Worm (Caenorhabditis elegans) whole organism, young adult: Measurements from ENCODE around the gene srg-20.
A peak's percentile ranks its signal among the peaks of the same experiment; 100 is the strongest.
"Not testable (repeated sequence)": the region's sequence is repeated elsewhere in the genome, so short reads cannot be mapped to it uniquely, and the experiment has no call there.

Experiments used
- D2030.7 ChIP-seq: fragments of 200-800 bp; sonication (Bioruptor generic); IDR thresholded peaks from 2 replicates; pipeline ENCODE4 v1.3.6; 2022; ENCODE audit warnings: missing genetic modification reagents, missing genetic modification characterization, missing compliant biosample characterization
- F33H1.4 ChIP-seq: fragments of 200-800 bp; sonication (Bioruptor generic); IDR thresholded peaks from 2 replicates; pipeline ENCODE4 v1.3.6; 2022; ENCODE audit warnings: missing genetic modification reagents, missing genetic modification characterization, missing compliant biosample characterization
- F37B4.10 ChIP-seq: fragments of 200-800 bp; sonication (Bioruptor generic); IDR thresholded peaks from 2 replicates; pipeline ENCODE4 v1.3.6; 2022; ENCODE audit warnings: missing genetic modification characterization, missing compliant biosample characterization
- T26A5.8 ChIP-seq: sonication (generic microtip); optimal IDR thresholded peaks from 2 replicates; lab custom pipeline; 2016; ENCODE audit warnings: missing genetic modification characterization, missing compliant biosample characterization
- Y53F4B.3 ChIP-seq: fragments of 200-800 bp; sonication (Bioruptor generic); IDR thresholded peaks from 2 replicates; pipeline ENCODE4 v1.3.6; 2022; ENCODE audit warnings: missing genetic modification reagents, missing genetic modification characterization, missing compliant biosample characterization
- Y95B8A.8 ChIP-seq: fragments of 200-800 bp; sonication (Bioruptor generic); IDR thresholded peaks from 2 replicates; pipeline ENCODE4 v1.3.6; 2022; ENCODE audit warnings: missing genetic modification reagents, missing genetic modification characterization, missing compliant biosample characterization
- aptf-2 ChIP-seq: fragments of 200-800 bp; sonication (Bioruptor generic); conservative IDR thresholded peaks from 2 replicates; pipeline ENCODE4 v1.3.6; 2022; ENCODE audit warnings: missing genetic modification reagents, missing genetic modification characterization, missing compliant biosample characterization
- attf-3 ChIP-seq: fragments of 200-800 bp; sonication (Bioruptor generic); conservative IDR thresholded peaks from 2 replicates; pipeline ENCODE4 v1.3.6; 2022; ENCODE audit warnings: missing genetic modification reagents, missing genetic modification characterization, missing compliant biosample characterization
- bed-1 ChIP-seq: fragments of 200-800 bp; sonication (Bioruptor generic); IDR thresholded peaks from 2 replicates; pipeline ENCODE4 v1.3.6; 2022; ENCODE audit warnings: missing genetic modification reagents, missing genetic modification characterization, missing compliant biosample characterization
- ceh-100 ChIP-seq: fragments of 200-800 bp; sonication (Bioruptor generic); IDR thresholded peaks from 2 replicates; pipeline ENCODE4 v1.3.6; 2022; ENCODE audit warnings: missing genetic modification reagents, missing genetic modification characterization, missing compliant biosample characterization
- ceh-91 ChIP-seq: fragments of 200-800 bp; sonication (Bioruptor generic); IDR thresholded peaks from 2 replicates; pipeline ENCODE4 v1.3.6; 2022; ENCODE audit warnings: missing genetic modification reagents, missing genetic modification characterization, missing compliant biosample characterization
- dox-1 ChIP-seq: fragments of 200-800 bp; sonication (Bioruptor generic); IDR thresholded peaks from 2 replicates; pipeline ENCODE4 v1.3.6; 2022; ENCODE audit warnings: missing genetic modification reagents, missing genetic modification characterization, missing compliant biosample characterization
- dpff-1 ChIP-seq: sonication (generic microtip); optimal IDR thresholded peaks from 2 replicates; lab custom pipeline; 2017; ENCODE audit warnings: mild to moderate bottlenecking, missing genetic modification characterization, missing compliant biosample characterization
- ekl-4 ChIP-seq: fragments of 200-800 bp; sonication (Bioruptor generic); IDR thresholded peaks from 2 replicates; pipeline ENCODE4 v1.3.6; 2022; ENCODE audit warnings: missing genetic modification reagents, missing genetic modification characterization, missing compliant biosample characterization
- hmg-1.2 ChIP-seq: fragments of 200-800 bp; sonication (Bioruptor generic); IDR thresholded peaks from 2 replicates; pipeline ENCODE4 v1.3.6; 2022; ENCODE audit warnings: missing genetic modification reagents, missing genetic modification characterization, missing compliant biosample characterization
- hmg-20 ChIP-seq: fragments of 200-800 bp; sonication (Bioruptor generic); IDR thresholded peaks from 2 replicates; pipeline ENCODE4 v1.3.6; 2022; ENCODE audit warnings: missing genetic modification reagents, missing genetic modification characterization, missing compliant biosample characterization
- let-526 ChIP-seq: fragments of 200-800 bp; sonication (Bioruptor generic); IDR thresholded peaks from 2 replicates; pipeline ENCODE4 v1.3.6; 2022; ENCODE audit warnings: missing genetic modification reagents, missing genetic modification characterization, missing compliant biosample characterization
- let-607 ChIP-seq, 2 experiments: fragments of 200-800 bp in 1 of 2; sonication (Bioruptor generic) in 1 of 2; sonication (generic microtip) in 1 of 2; optimal IDR thresholded peaks; 2 replicates each; lab custom pipeline; 2016 to 2018; ENCODE audit warnings: mild to moderate bottlenecking in 2 of 2, missing compliant biosample characterization in 2 of 2, missing genetic modification characterization in 2 of 2, moderate library complexity in 2 of 2, missing genotype in 1 of 2
- lsl-1 ChIP-seq: fragments of 200-800 bp; sonication (Bioruptor generic); optimal IDR thresholded peaks from 2 replicates; lab custom pipeline; 2018; ENCODE audit warnings: mild to moderate bottlenecking, missing genetic modification characterization, moderate library complexity, missing compliant biosample characterization
- madf-10 ChIP-seq: sonication (generic microtip); optimal IDR thresholded peaks from 2 replicates; lab custom pipeline; 2016; ENCODE audit warnings: mild to moderate bottlenecking, missing genetic modification characterization, missing compliant biosample characterization
- madf-6 ChIP-seq: fragments of 200-800 bp; sonication (Bioruptor generic); IDR thresholded peaks from 2 replicates; pipeline ENCODE4 v1.3.6; 2022; ENCODE audit warnings: missing genetic modification reagents, missing genetic modification characterization, missing compliant biosample characterization
- madf-8 ChIP-seq: fragments of 200-800 bp; sonication (Bioruptor generic); conservative IDR thresholded peaks from 2 replicates; pipeline ENCODE4 v1.3.6; 2022; ENCODE audit warnings: missing genetic modification reagents, missing genetic modification characterization, missing compliant biosample characterization
- mcd-1 ChIP-seq: fragments of 200-800 bp; sonication (Bioruptor generic); IDR thresholded peaks from 2 replicates; pipeline ENCODE4 v1.3.6; 2022; ENCODE audit warnings: missing genetic modification reagents, missing genetic modification characterization, missing compliant biosample characterization
- nhr-80 ChIP-seq: sonication (generic microtip); optimal IDR thresholded peaks from 2 replicates; lab custom pipeline; 2016; ENCODE audit warnings: missing genetic modification characterization, missing compliant biosample characterization
- rcor-1 ChIP-seq: fragments of 200-800 bp; sonication (Bioruptor generic); IDR thresholded peaks from 2 replicates; pipeline ENCODE4 v1.3.6; 2022; ENCODE audit warnings: missing genetic modification reagents, missing genetic modification characterization, missing compliant biosample characterization
- snpc-1.1 ChIP-seq: sonication (generic microtip); optimal IDR thresholded peaks from 2 replicates; lab custom pipeline; 2017; ENCODE audit warnings: missing genetic modification characterization, mild to moderate bottlenecking, missing compliant biosample characterization, antibody characterized with exemption, moderate library complexity, missing genotype, missing genetic modification reagents; ENCODE audit not compliant: insufficient read depth
- sptf-2 ChIP-seq: fragments of 200-800 bp; sonication (Bioruptor generic); optimal IDR thresholded peaks from 2 replicates; lab custom pipeline; 2018; ENCODE audit warnings: mild to moderate bottlenecking, missing genetic modification characterization, missing compliant biosample characterization
- tbx-9 ChIP-seq: sonication (generic microtip); optimal IDR thresholded peaks from 2 replicates; lab custom pipeline; 2016; ENCODE audit warnings: borderline replicate concordance, missing genetic modification characterization, inconsistent platforms, missing compliant biosample characterization
- unc-62 ChIP-seq: fragments of 150-350 bp; optimal IDR thresholded peaks from 2 replicates; lab custom pipeline; 2014; ENCODE audit warnings: missing biosample characterization, missing genetic modification reagents, missing genetic modification characterization
- zim-3 ChIP-seq: sonication (generic microtip); optimal IDR thresholded peaks from 2 replicates; lab custom pipeline; 2017; ENCODE audit warnings: mild to moderate bottlenecking, missing genetic modification characterization, moderate library complexity, missing compliant biosample characterization
- ztf-22 ChIP-seq: fragments of 200-800 bp; sonication (Bioruptor generic); optimal IDR thresholded peaks from 2 replicates; lab custom pipeline; 2018; ENCODE audit warnings: mild to moderate bottlenecking, missing genetic modification characterization, moderate library complexity, missing compliant biosample characterization

Gene srg-20

DNA sequence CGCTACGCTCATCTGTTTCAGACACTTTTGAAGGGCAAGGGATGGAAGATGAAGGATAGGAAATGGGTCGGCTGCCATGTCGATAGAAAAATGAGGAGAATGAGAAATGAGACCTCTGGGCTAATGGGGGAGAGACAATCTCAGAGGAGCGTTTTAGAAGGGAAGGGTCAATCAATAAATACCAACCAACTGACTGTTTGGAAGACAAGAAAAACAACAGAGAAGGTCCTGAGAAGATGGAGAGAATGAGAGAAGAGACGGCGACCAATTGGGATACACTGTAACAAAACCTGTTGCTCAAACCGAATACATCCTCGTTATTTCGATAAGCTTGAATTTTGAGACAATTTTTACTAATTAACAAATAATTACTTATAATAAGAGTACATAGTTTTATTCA, 16.9 kb downstream of the srg-20 start, which contains the start of gene fbxb-15:
Gene fbxb-15 (minus strand): TSS at position 101 of the 400 bp plus-strand sequence.
- TF ChIP-seq F33H1.4 (GFP tag; lab: Robert Waterston, UW): no peak
- no peak for TF ChIP-seq dpff-1

ce11 chrII:1654917-1655316, 18.4 kb downstream of the srg-20 start, which contains the start of gene btb-12:
Gene btb-12, plus strand, starts transcription at chrII:1655217.
- TF ChIP-seq sptf-2 (no peak), D2030.7 (GFP tag; lab: Robert Waterston, UW) (no peak), hmg-20 (GFP tag; lab: Robert Waterston, UW) (no peak), nhr-80 (no peak), mcd-1 (no peak), T26A5.8 (tag; lab: Kevin White, UChicago) (no peak), ceh-100 (GFP tag; lab: Robert Waterston, UW) (no peak), tbx-9 (tag; lab: Kevin White, UChicago) (no peak), Y53F4B.3 (GFP tag; lab: Robert Waterston, UW) (no peak), F33H1.4 (GFP tag; lab: Robert Waterston, UW) (no peak), rcor-1 (no peak), ztf-22 (GFP tag; lab: Kevin White, UChicago) (no peak), unc-62 (GFP tag; lab: Kevin White, UChicago) (no peak), let-526 (GFP tag; lab: Robert Waterston, UW) (no peak), F37B4.10 (GFP tag; lab: Robert Waterston, UW) (no peak), ekl-4 (GFP tag; lab: Robert Waterston, UW) (no peak), madf-10 (no peak), snpc-1.1 (tag; lab: Kevin White, UChicago) (no peak)

DNA sequence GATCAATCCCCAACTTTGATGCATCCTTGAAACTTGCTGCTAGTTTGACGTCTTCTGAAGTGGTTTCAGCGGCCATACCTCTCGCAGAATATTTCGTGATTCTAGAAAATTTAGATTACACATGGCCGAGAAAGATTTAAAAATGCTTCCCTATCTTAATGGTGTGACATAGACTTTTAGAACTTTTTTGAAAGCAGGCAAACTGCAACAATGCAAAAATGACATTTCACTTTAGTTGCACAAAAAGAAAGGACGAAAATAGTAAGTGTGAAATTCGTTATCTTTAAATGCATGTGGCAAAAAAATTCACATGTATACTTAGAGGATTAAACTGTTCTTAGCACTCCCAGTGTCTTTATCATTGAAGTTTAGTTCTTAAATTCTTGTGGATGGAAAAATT, 20.7 kb downstream of the srg-20 start, which contains the start of gene ZC204.12:
Gene ZC204.12 (minus strand): TSS at position 101 of the 400 bp plus-strand sequence.
- TF ChIP-seq sptf-2: no peak

ce11 chrII:1659729-1660128, 23.2 kb downstream of the srg-20 start:
- peak; percentile 75 for TF ChIP-seq nhr-80
- peak; percentile 67; the same call in 1 of the 2 replicates for TF ChIP-seq dox-1 (GFP tag; lab: Robert Waterston, UW)

- not testable (repeated sequence) for TF ChIP-seq bed-1 (GFP tag; lab: Robert Waterston, UW); zim-3 (tag; lab: Kevin White, UChicago); snpc-1.1 (tag; lab: Kevin White, UChicago)
These were observed 24.4 kb downstream of the srg-20 start, which contains the start of gene ZC204.13 for ce11 chrII:1660888-1661287. Gene ZC204.13, minus strand, starts transcription at chrII:1660988.

DNA sequence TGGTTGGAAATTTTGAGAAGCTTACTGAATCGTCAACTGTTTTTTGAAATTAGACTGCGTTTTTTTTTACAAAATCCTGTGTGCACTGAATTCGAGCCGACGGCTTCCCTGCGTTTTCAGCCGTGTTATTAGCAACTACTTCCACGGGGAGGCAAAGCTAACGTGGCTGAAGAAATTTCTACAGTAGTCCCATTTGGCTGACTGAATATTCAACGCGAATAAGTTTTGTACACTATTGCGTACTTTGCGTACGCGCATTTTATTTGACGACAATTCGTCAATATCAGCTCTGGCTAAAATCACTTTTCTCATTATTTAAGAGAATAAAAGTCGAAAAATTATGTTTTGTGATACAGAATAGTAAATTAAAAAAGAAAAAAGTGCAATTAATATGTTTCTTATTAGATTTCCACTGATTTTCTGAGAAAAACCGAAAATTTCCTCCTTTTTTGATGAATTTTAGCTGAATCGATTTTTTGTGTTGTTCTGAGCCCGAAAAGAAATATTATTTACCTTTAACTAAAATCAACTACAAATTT, 24.9 kb downstream of the srg-20 start:
- peak; percentile 63 for TF ChIP-seq D2030.7 (GFP tag; lab: Robert Waterston, UW)
- peak; percentile 85 for TF ChIP-seq dox-1 (GFP tag; lab: Robert Waterston, UW)
- TF ChIP-seq madf-6 (GFP tag; lab: Robert Waterston, UW): peak; percentile 56
- TF ChIP-seq hmg-1.2 (GFP tag; lab: Robert Waterston, UW): peak; percentile 91
- peak; percentile 80 for TF ChIP-seq mcd-1
- TF ChIP-seq rcor-1: peak; percentile 63; the same call in 1 of the 2 replicates
- TF ChIP-seq aptf-2 (GFP tag; lab: Robert Waterston, UW): 0 out of 2 replicates have a peak, but pooled peaks have one; percentile 58
- TF ChIP-seq Y95B8A.8 (GFP tag; lab: Robert Waterston, UW): 0 out of 2 replicates have a peak, but pooled peaks have one; percentile 53
- TF ChIP-seq lsl-1 (GFP tag; lab: Kevin White, UChicago): peak; percentile 22
- TF ChIP-seq ceh-91 (GFP tag; lab: Robert Waterston, UW): peak; percentile 62
- TF ChIP-seq F33H1.4 (GFP tag; lab: Robert Waterston, UW): peak; percentile 30; the same call in 1 of the 2 replicates
- TF ChIP-seq let-607 (tag; optimal IDR thresholded peaks at IDR 0.05; lab: Kevin White, UChicago): peak in 1 of 2 experiments; percentile 28
- peak; percentile 44; the same call in 1 of the 2 replicates for TF ChIP-seq attf-3 (GFP tag; lab: Robert Waterston, UW)
- peak; percentile 53 for TF ChIP-seq madf-8 (GFP tag; lab: Robert Waterston, UW)
